Worm (Caenorhabditis elegans) whole organism, L2 larva: Measurements from ENCODE around the gene srh-38.

Experiments
- ZK546.5 ChIP-seq: sonication (generic microtip); optimal IDR thresholded peaks from 2 replicates; lab custom pipeline; 2017; ENCODE audit warnings: missing biosample characterization, missing genetic modification characterization
- mbf-1 ChIP-seq: sonication (generic microtip); optimal IDR thresholded peaks from 2 replicates; lab custom pipeline; 2017; ENCODE audit warnings: missing biosample characterization, missing genetic modification characterization
- skn-1 ChIP-seq: sonication (generic microtip); optimal IDR thresholded peaks from 2 replicates; lab custom pipeline; 2017; ENCODE audit warnings: missing biosample characterization, missing genetic modification characterization

ce11 chrV:2871754-2872504 lies 50.6 kb downstream of the srh-38 start:
- TF ChIP-seq ZK546.5 (tag; lab: Kevin White, UChicago) (no peak), skn-1 (tag; lab: Kevin White, UChicago) (no peak), mbf-1 (tag; lab: Kevin White, UChicago) (no peak)
